Worm (Caenorhabditis elegans): Measurements from ENCODE around the gene BE10.1.

ce11 chrIII:12784854-12785253, 4.5 kb downstream of the BE10.1 start, which contains the start of gene lgc-37:
- TF ChIP-seq snpc-4 (GFP tag; optimal IDR thresholded peaks at IDR 0.05) (no peak), snpc-4 (tag; optimal IDR thresholded peaks at IDR 0.05) (no peak), unc-130 (GFP tag; optimal IDR thresholded peaks at IDR 0.05) (no peak), K11D2.4 (GFP tag; IDR thresholded peaks at IDR 0.05) (no peak), tlf-1 (GFP tag; optimal IDR thresholded peaks at IDR 0.05) (no peak), aptf-3 (GFP tag; IDR thresholded peaks at IDR 0.05) (no peak), bed-2 (GFP tag; IDR thresholded peaks at IDR 0.05) (no peak), fkh-3 (tag; optimal IDR thresholded peaks at IDR 0.05) (no peak), unc-62 (GFP tag; optimal IDR thresholded peaks at IDR 0.05) (no peak), F33H1.4 (GFP tag; IDR thresholded peaks at IDR 0.05) (no peak), him-1 (tag; optimal IDR thresholded peaks at IDR 0.05) (no peak), F39B2.1 (GFP tag; IDR thresholded peaks at IDR 0.05) (no peak), B0035.1 (tag; optimal IDR thresholded peaks at IDR 0.05) (no peak), F37B4.10 (GFP tag; IDR thresholded peaks at IDR 0.05) (no peak)
